Worm (Caenorhabditis elegans) whole organism, L2 larva: ENCODE results near the gene srw-8.
"Not testable (repeated sequence)": the region's sequence is repeated elsewhere in the genome, so short reads cannot be mapped to it uniquely, and the experiment has no call there.

ENCODE experiments used
- F13H6.1 ChIP-seq: sonication (generic microtip); optimal IDR thresholded peaks from 2 replicates; lab custom pipeline; 2016; ENCODE audit warnings: missing genetic modification characterization, missing compliant biosample characterization
- ama-1 ChIP-seq: fragments of 150-350 bp; optimal IDR thresholded peaks from 2 replicates; lab custom pipeline; 2018; ENCODE audit warnings: inconsistent platforms
- blmp-1 ChIP-seq: sonication (generic microtip); optimal IDR thresholded peaks from 2 replicates; lab custom pipeline; 2017; ENCODE audit warnings: missing genetic modification characterization, mild to moderate bottlenecking, missing compliant biosample characterization, antibody characterized with exemption, moderate library complexity; ENCODE audit not compliant: insufficient read depth
- dmd-4 ChIP-seq: sonication (generic microtip); optimal IDR thresholded peaks from 2 replicates; lab custom pipeline; 2017; ENCODE audit warnings: missing biosample characterization, missing genetic modification characterization
- nhr-129 ChIP-seq: fragments of 150-350 bp; optimal IDR thresholded peaks from 2 replicates; lab custom pipeline; 2014; ENCODE audit warnings: missing biosample characterization, missing genetic modification characterization
- nhr-25 ChIP-seq: fragments of 150-350 bp; sonication (generic microtip); optimal IDR thresholded peaks from 3 replicates; lab custom pipeline; 2014; ENCODE audit warnings: missing biosample characterization, missing genetic modification characterization
- nhr-77 ChIP-seq: fragments of 150-350 bp; optimal IDR thresholded peaks from 2 replicates; lab custom pipeline; 2014; ENCODE audit warnings: missing biosample characterization, missing genetic modification characterization
- skn-1 ChIP-seq: sonication (generic microtip); optimal IDR thresholded peaks from 2 replicates; lab custom pipeline; 2017; ENCODE audit warnings: missing biosample characterization, missing genetic modification characterization
- ztf-11 ChIP-seq: sonication (generic microtip); optimal IDR thresholded peaks from 2 replicates; lab custom pipeline; 2017; ENCODE audit warnings: missing biosample characterization, missing genetic modification characterization
- ztf-4 ChIP-seq: fragments of 150-350 bp; optimal IDR thresholded peaks from 2 replicates; lab custom pipeline; 2014; ENCODE audit warnings: missing biosample characterization, missing genetic modification characterization

ce11 chrV:3064418-3064817, 30.3 kb upstream of the srw-8 start, which contains the start of gene srt-16:
- TF ChIP-seq dmd-4 (tag; lab: Kevin White, UChicago); ztf-4 (tag; lab: Kevin White, UChicago); skn-1 (tag; lab: Kevin White, UChicago); nhr-77; ama-1 (lab: Kevin White, UChicago); F13H6.1 (tag; lab: Kevin White, UChicago); blmp-1 (tag; lab: Kevin White, UChicago); nhr-25; ztf-11; nhr-129 (tag; lab: Kevin White, UChicago): not testable (repeated sequence)
